Fruit fly (Drosophila melanogaster) whole organism, embryonic: ENCODE measurements around the gene CG13250.
A peak's percentile ranks its signal among the peaks of the same experiment; 100 is the strongest.

Experiments
- Aef1 ChIP-seq: fragments of 200-800 bp; sonication (Bioruptor generic); IDR thresholded peaks from 3 replicates; pipeline ENCODE4 v1.3.6; 2022; ENCODE audit warnings: missing biosample characterization, missing genetic modification characterization
- Atf-2 ChIP-seq: fragments of 200-800 bp; sonication (Bioruptor generic); optimal IDR thresholded peaks from 2 replicates; lab custom pipeline; 2016; ENCODE audit warnings: missing biosample characterization, missing genetic modification characterization
- Bteb2 ChIP-seq: fragments of 200-800 bp; sonication (Bioruptor generic); optimal IDR thresholded peaks from 2 replicates; lab custom pipeline; 2016; ENCODE audit warnings: missing biosample characterization, missing genetic modification characterization
- CG1024 ChIP-seq: fragments of 200-800 bp; sonication (Bioruptor generic); IDR thresholded peaks from 2 replicates; pipeline ENCODE4 v1.3.6; 2022; ENCODE audit warnings: missing biosample characterization, missing genetic modification characterization
- CG10431 ChIP-seq: fragments of 200-800 bp; sonication (Bioruptor generic); optimal IDR thresholded peaks from 3 replicates; lab custom pipeline; 2018; ENCODE audit warnings: missing biosample characterization, mild to moderate bottlenecking, missing genetic modification characterization
- CG11560 ChIP-seq: fragments of 200-800 bp; sonication (Bioruptor generic); IDR thresholded peaks from 3 replicates; pipeline ENCODE4 v1.3.6; 2022; ENCODE audit warnings: missing biosample characterization, missing genetic modification characterization
- CG12769 ChIP-seq: fragments of 200-800 bp; sonication (Bioruptor generic); optimal IDR thresholded peaks from 2 replicates; lab custom pipeline; 2019; ENCODE audit warnings: missing biosample characterization, mild to moderate bottlenecking, missing genetic modification characterization, moderate library complexity
- CG1529 ChIP-seq: fragments of 200-800 bp; sonication (Bioruptor generic); optimal IDR thresholded peaks from 3 replicates; lab custom pipeline; 2018; ENCODE audit warnings: missing biosample characterization, missing genetic modification characterization
- CG1647 ChIP-seq: fragments of 200-800 bp; sonication (Bioruptor generic); optimal IDR thresholded peaks from 3 replicates; lab custom pipeline; 2016; ENCODE audit warnings: missing biosample characterization, missing genetic modification characterization
- CG2116 ChIP-seq: fragments of 200-800 bp; sonication (Bioruptor generic); optimal IDR thresholded peaks from 3 replicates; lab custom pipeline; 2018; ENCODE audit warnings: missing biosample characterization, mild to moderate bottlenecking, missing genetic modification characterization
- CG32767 ChIP-seq: fragments of 200-800 bp; sonication (Bioruptor generic); IDR thresholded peaks from 2 replicates; pipeline ENCODE4 v1.3.6; 2022; ENCODE audit warnings: missing biosample characterization, missing genetic modification characterization
- CG3281 ChIP-seq: fragments of 200-800 bp; sonication (Bioruptor generic); optimal IDR thresholded peaks from 3 replicates; lab custom pipeline; 2017; ENCODE audit warnings: missing biosample characterization, mild to moderate bottlenecking, missing genetic modification characterization
- CG34224 ChIP-seq: fragments of 200-800 bp; sonication (Bioruptor generic); IDR thresholded peaks from 3 replicates; pipeline ENCODE4 v1.3.6; 2022; ENCODE audit warnings: missing biosample characterization, missing genetic modification characterization; ENCODE audit not compliant: partially characterized antibody
- CG3838 ChIP-seq: fragments of 200-800 bp; sonication (Bioruptor generic); optimal IDR thresholded peaks from 3 replicates; lab custom pipeline; 2016; ENCODE audit warnings: missing biosample characterization, missing genetic modification characterization
- CG6689 ChIP-seq: fragments of 200-800 bp; sonication (Bioruptor generic); IDR thresholded peaks from 2 replicates; pipeline ENCODE4 v1.3.6; 2022; ENCODE audit warnings: missing biosample characterization, missing genetic modification characterization
- CG7745 ChIP-seq: fragments of 200-800 bp; sonication (Bioruptor generic); optimal IDR thresholded peaks from 2 replicates; lab custom pipeline; 2018; ENCODE audit warnings: missing biosample characterization, mild to moderate bottlenecking, missing genetic modification characterization, moderate library complexity
- CG8388 ChIP-seq: fragments of 200-800 bp; sonication (Bioruptor generic); optimal IDR thresholded peaks from 2 replicates; lab custom pipeline; 2019; ENCODE audit warnings: missing biosample characterization, mild to moderate bottlenecking, missing genetic modification characterization, moderate library complexity
- CG8924 ChIP-seq: fragments of 200-800 bp; optimal IDR thresholded peaks from 3 replicates; lab custom pipeline; 2019; ENCODE audit warnings: missing biosample characterization, mild to moderate bottlenecking, missing genetic modification characterization, moderate library complexity
- Deaf1 ChIP-seq: fragments of 200-800 bp; optimal IDR thresholded peaks from 3 replicates; lab custom pipeline; 2019; ENCODE audit warnings: missing biosample characterization, mild to moderate bottlenecking, missing genetic modification characterization, moderate library complexity
- Dek ChIP-seq: fragments of 200-800 bp; sonication (Bioruptor generic); optimal IDR thresholded peaks from 3 replicates; lab custom pipeline; 2019; ENCODE audit warnings: missing biosample characterization, mild to moderate bottlenecking, missing genetic modification characterization, moderate library complexity
- Fer1 ChIP-seq: fragments of 200-800 bp; sonication (Bioruptor generic); optimal IDR thresholded peaks from 2 replicates; lab custom pipeline; 2017; ENCODE audit warnings: missing biosample characterization, mild to moderate bottlenecking, missing genetic modification characterization
- Fer3 ChIP-seq: fragments of 200-800 bp; sonication (Bioruptor generic); optimal IDR thresholded peaks from 2 replicates; lab custom pipeline; 2018; ENCODE audit warnings: missing biosample characterization, mild to moderate bottlenecking, missing genetic modification characterization, moderate library complexity
- Hmr ChIP-seq: fragments of 200-800 bp; sonication (Bioruptor generic); optimal IDR thresholded peaks from 3 replicates; lab custom pipeline; 2017; ENCODE audit warnings: mild to moderate bottlenecking, missing biosample characterization, missing genetic modification reagents, missing genetic modification characterization
- MESR4 ChIP-seq: fragments of 200-800 bp; sonication (Bioruptor generic); optimal IDR thresholded peaks from 2 replicates; lab custom pipeline; 2018; ENCODE audit warnings: missing biosample characterization, mild to moderate bottlenecking, missing genetic modification characterization, moderate library complexity
- Med ChIP-seq: fragments of 200-800 bp; sonication (Bioruptor generic); peaks from one replicate; lab custom pipeline; 2016; ENCODE audit warnings: missing biosample characterization, missing genetic modification characterization, mild to moderate bottlenecking, inconsistent platforms, moderate library complexity
- Mrtf ChIP-seq: fragments of 200-800 bp; sonication (Bioruptor generic); IDR thresholded peaks from 3 replicates; pipeline ENCODE4 v1.3.6; 2022; ENCODE audit warnings: missing biosample characterization, missing genetic modification characterization
- NC2α ChIP-seq: fragments of 200-800 bp; sonication (Bioruptor generic); optimal IDR thresholded peaks from 2 replicates; lab custom pipeline; 2016; ENCODE audit warnings: missing biosample characterization, missing genetic modification characterization
- Nf-YA ChIP-seq: fragments of 200-800 bp; sonication (Bioruptor generic); IDR thresholded peaks from 2 replicates; pipeline ENCODE4 v1.3.6; 2022; ENCODE audit warnings: missing biosample characterization, missing genetic modification characterization
- PHDP ChIP-seq: fragments of 200-800 bp; sonication (Bioruptor generic); optimal IDR thresholded peaks from 3 replicates; lab custom pipeline; 2018; ENCODE audit warnings: missing biosample characterization, mild to moderate bottlenecking, missing genetic modification characterization, moderate library complexity
- ase ChIP-seq: fragments of 200-800 bp; sonication (Bioruptor generic); IDR thresholded peaks from 3 replicates; pipeline ENCODE4 v1.3.6; 2022; ENCODE audit warnings: missing biosample characterization, missing genetic modification characterization
- bbx ChIP-seq: fragments of 200-800 bp; sonication (Bioruptor generic); IDR thresholded peaks from 2 replicates; pipeline ENCODE4 v1.3.6; 2022; ENCODE audit warnings: missing biosample characterization, missing genetic modification characterization; ENCODE audit not compliant: partially characterized antibody
- chm ChIP-seq: fragments of 200-800 bp; sonication (Bioruptor generic); IDR thresholded peaks from 2 replicates; pipeline ENCODE4 v1.3.6; 2022; ENCODE audit warnings: missing biosample characterization, missing genetic modification characterization
- cwo ChIP-seq: fragments of 200-800 bp; sonication (Bioruptor generic); optimal IDR thresholded peaks from 3 replicates; lab custom pipeline; 2017; ENCODE audit warnings: missing biosample characterization, missing genetic modification characterization, mild to moderate bottlenecking, moderate library complexity, missing genetic modification reagents
- da ChIP-seq: fragments of 200-800 bp; sonication (Bioruptor generic); optimal IDR thresholded peaks from 2 replicates; lab custom pipeline; 2016; ENCODE audit warnings: missing biosample characterization, missing genetic modification characterization
- dmrt11E ChIP-seq: fragments of 200-800 bp; sonication (Bioruptor generic); optimal IDR thresholded peaks from 3 replicates; lab custom pipeline; 2018; ENCODE audit warnings: missing biosample characterization, mild to moderate bottlenecking, missing genetic modification characterization, moderate library complexity
- exex ChIP-seq: fragments of 200-800 bp; sonication (Bioruptor generic); optimal IDR thresholded peaks from 4 replicates; lab custom pipeline; 2018; ENCODE audit warnings: missing biosample characterization, mild to moderate bottlenecking, missing genetic modification characterization, moderate library complexity
- jing ChIP-seq: fragments of 200-800 bp; sonication (Bioruptor generic); optimal IDR thresholded peaks from 2 replicates; lab custom pipeline; 2018; ENCODE audit warnings: missing biosample characterization, mild to moderate bottlenecking, missing genetic modification characterization
- knrl ChIP-seq: fragments of 200-800 bp; sonication (Bioruptor generic); IDR thresholded peaks from 3 replicates; pipeline ENCODE4 v1.3.6; 2022; ENCODE audit warnings: missing biosample characterization, missing genetic modification characterization; ENCODE audit not compliant: partially characterized antibody
- mld ChIP-seq: fragments of 200-800 bp; sonication (Bioruptor generic); IDR thresholded peaks from 3 replicates; pipeline ENCODE4 v1.3.6; 2022; ENCODE audit warnings: missing biosample characterization, missing genetic modification characterization; ENCODE audit not compliant: partially characterized antibody
- oc ChIP-seq: fragments of 200-800 bp; sonication (Bioruptor generic); optimal IDR thresholded peaks from 2 replicates; lab custom pipeline; 2018; ENCODE audit warnings: missing biosample characterization, mild to moderate bottlenecking, missing genetic modification characterization, moderate library complexity
- prd ChIP-seq, 3 experiments: fragments of >200 bp in 2 of 3; fragments of 200-800 bp in 1 of 3; sonication (Bioruptor generic) in 1 of 3; optimal IDR thresholded peaks in 2 of 3; IDR thresholded peaks in 1 of 3; 2 replicates in 2 of 3; 3 replicates in 1 of 3; pipeline versions ENCODE4 v1.3.6 to Lab custom; 2017 to 2022; ENCODE audit warnings: missing biosample characterization in 1 of 3, missing genetic modification characterization in 1 of 3
- pros ChIP-seq: fragments of 200-800 bp; sonication (Bioruptor generic); optimal IDR thresholded peaks from 3 replicates; lab custom pipeline; 2019; ENCODE audit warnings: missing biosample characterization, mild to moderate bottlenecking, missing genetic modification characterization, moderate library complexity
- sd ChIP-seq: fragments of 200-800 bp; sonication (Bioruptor generic); optimal IDR thresholded peaks from 3 replicates; lab custom pipeline; 2018; ENCODE audit warnings: missing biosample characterization, mild to moderate bottlenecking, missing genetic modification characterization, moderate library complexity
- sens ChIP-seq: fragments of 200-800 bp; sonication (Bioruptor generic); peaks from one replicate; lab custom pipeline; 2016; ENCODE audit warnings: missing biosample characterization, missing genetic modification characterization
- sim ChIP-seq: fragments of 200-800 bp; sonication (Bioruptor generic); IDR thresholded peaks from 2 replicates; pipeline ENCODE4 v1.3.6; 2022; ENCODE audit warnings: missing biosample characterization, missing genetic modification characterization
- slou ChIP-seq: fragments of 200-800 bp; sonication (Bioruptor generic); optimal IDR thresholded peaks from 3 replicates; lab custom pipeline; 2016; ENCODE audit warnings: missing biosample characterization, missing genetic modification characterization
- sr ChIP-seq: fragments of 200-800 bp; sonication (Bioruptor generic); IDR thresholded peaks from 3 replicates; pipeline ENCODE4 v1.3.6; 2022; ENCODE audit warnings: missing biosample characterization, missing genetic modification characterization
- tna ChIP-seq: fragments of 200-800 bp; sonication (Bioruptor generic); IDR thresholded peaks from 2 replicates; pipeline ENCODE4 v1.3.6; 2022; ENCODE audit warnings: missing biosample characterization, missing genetic modification characterization; ENCODE audit not compliant: partially characterized antibody
- zen ChIP-seq: fragments of 200-800 bp; sonication (Bioruptor generic); optimal IDR thresholded peaks from 3 replicates; lab custom pipeline; 2018; ENCODE audit warnings: missing biosample characterization, mild to moderate bottlenecking, missing genetic modification characterization, moderate library complexity
- zf30C ChIP-seq: fragments of 200-800 bp; sonication (Bioruptor generic); optimal IDR thresholded peaks from 3 replicates; lab custom pipeline; 2018; ENCODE audit warnings: missing biosample characterization, mild to moderate bottlenecking, missing genetic modification characterization

Gene CG13250

DNA sequence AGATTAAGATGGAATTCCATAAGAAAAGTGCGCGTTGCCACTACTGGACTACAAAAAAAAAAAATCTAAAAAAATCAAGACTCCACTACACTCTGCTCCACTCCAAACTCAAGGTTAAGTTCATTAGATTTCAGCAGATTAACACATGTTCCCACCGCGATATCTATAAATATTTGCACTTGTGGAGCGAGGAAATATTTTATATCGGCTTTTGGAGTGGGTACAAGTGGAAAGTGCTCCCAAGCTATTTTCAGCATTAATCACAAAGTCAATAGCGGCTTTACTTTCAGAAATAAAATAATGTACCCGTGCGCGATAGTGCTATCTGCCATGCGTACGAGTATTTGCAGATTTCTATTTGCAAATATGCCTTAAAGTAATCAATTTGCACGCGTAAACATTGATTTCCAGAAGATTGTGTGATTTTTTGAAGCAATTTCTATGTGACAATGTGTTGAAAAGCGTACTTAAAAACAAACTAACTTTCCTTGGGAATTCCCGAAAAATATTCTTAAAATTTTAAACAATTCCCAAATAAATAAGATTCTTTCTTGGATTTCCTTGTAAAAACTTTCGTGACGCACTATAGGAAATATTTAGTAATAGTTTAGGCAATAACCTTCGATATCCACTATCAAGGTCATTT, 4.3 kb downstream of the CG13250 start (continued):
- no peak for TF ChIP-seq MESR4 (GFP tag; lab: Kevin White, UChicago)
- TF ChIP-seq da (GFP tag; lab: Kevin White, UChicago): no peak
- TF ChIP-seq oc: no peak
- TF ChIP-seq zen (tag; lab: Kevin White, UChicago): no peak
- no peak for TF ChIP-seq CG1024
- no peak for TF ChIP-seq CG6689 (GFP tag; lab: Robert Waterston, UW)
- TF ChIP-seq CG32767: no peak
- TF ChIP-seq Med: peak; percentile 81
- TF ChIP-seq ase (GFP tag; lab: Robert Waterston, UW): no peak
- TF ChIP-seq exex (tag; lab: Kevin White, UChicago): peak; percentile 43
- TF ChIP-seq PHDP (tag; lab: Kevin White, UChicago): no peak
- no peak for TF ChIP-seq dmrt11E (tag; lab: Kevin White, UChicago)
- no peak for TF ChIP-seq sim (GFP tag; lab: Robert Waterston, UW)
- no peak for TF ChIP-seq Mrtf (GFP tag; lab: Robert Waterston, UW)
- no peak for TF ChIP-seq prd (optimal IDR thresholded peaks at IDR 0.05; lab: Kevin White, UChicago)
- no peak for TF ChIP-seq prd (GFP tag; IDR thresholded peaks at IDR 0.05; lab: Robert Waterston, UW)
- no peak for TF ChIP-seq Nf-YA
- TF ChIP-seq Fer1 (GFP tag; lab: Kevin White, UChicago): peak; percentile 10
- TF ChIP-seq CG12769: peak; percentile 25
- no peak for TF ChIP-seq CG8388 (GFP tag; lab: Kevin White, UChicago)
- no peak for TF ChIP-seq zf30C (GFP tag; lab: Kevin White, UChicago)
- peak; percentile 42 for TF ChIP-seq Hmr (GFP tag; lab: Kevin White, UChicago)
- no peak for TF ChIP-seq NC2α (GFP tag; lab: Kevin White, UChicago)
- TF ChIP-seq CG7745: no peak
- TF ChIP-seq CG3838 (GFP tag; lab: Kevin White, UChicago): no peak
- TF ChIP-seq sens: peak; percentile 85
- TF ChIP-seq sd (tag; lab: Kevin White, UChicago): peak; percentile 29
- TF ChIP-seq chm: no peak
- no peak for TF ChIP-seq CG10431
- TF ChIP-seq mld (GFP tag; lab: Robert Waterston, UW): no peak
- TF ChIP-seq Fer3 (tag; lab: Kevin White, UChicago): no peak
- TF ChIP-seq CG34224 (GFP tag; lab: Robert Waterston, UW): no peak
- peak; percentile 40 for TF ChIP-seq CG3281 (GFP tag; lab: Kevin White, UChicago)
- peak; percentile 53 for TF ChIP-seq cwo (GFP tag; lab: Kevin White, UChicago)
- TF ChIP-seq CG1529 (GFP tag; lab: Kevin White, UChicago): no peak
- TF ChIP-seq Dek (tag; lab: Kevin White, UChicago): no peak
- no peak for TF ChIP-seq Bteb2
- TF ChIP-seq tna (GFP tag; lab: Robert Waterston, UW): no peak
- no peak for TF ChIP-seq Deaf1 (tag; lab: Kevin White, UChicago)
- TF ChIP-seq slou (GFP tag; lab: Kevin White, UChicago): no peak
- TF ChIP-seq bbx (GFP tag; lab: Robert Waterston, UW): no peak
- TF ChIP-seq CG11560 (tag; lab: Robert Waterston, UW): no peak
- no peak for TF ChIP-seq knrl (GFP tag; lab: Robert Waterston, UW)
- TF ChIP-seq Aef1 (GFP tag; lab: Robert Waterston, UW): no peak
- no peak for TF ChIP-seq Atf-2
- TF ChIP-seq CG8924 (tag; lab: Kevin White, UChicago): no peak
- no peak for TF ChIP-seq CG1647 (GFP tag; lab: Kevin White, UChicago)
- TF ChIP-seq CG2116 (GFP tag; lab: Kevin White, UChicago): no peak
- no peak for TF ChIP-seq pros (GFP tag; lab: Kevin White, UChicago)
- no peak for TF ChIP-seq jing (GFP tag; lab: Kevin White, UChicago)
- no peak for TF ChIP-seq sr (GFP tag; lab: Robert Waterston, UW)
